Worm (Caenorhabditis elegans): Measurements from ENCODE around the gene C07G2.5.

The C07G2.5 gene

ce11 chrIII:4508064-4508905 lies 9.4 kb upstream of the C07G2.5 start, which contains the start of the genes cct-5 and F25F2.1 (continued):
- TF ChIP-seq T26A5.8 (tag; optimal IDR thresholded peaks at IDR 0.05) (no peak), akir-1 (GFP tag; optimal IDR thresholded peaks at IDR 0.05) (no peak), unc-130 (GFP tag; optimal IDR thresholded peaks at IDR 0.05) (peak; percentile 79), B0019.2 (GFP tag; conservative IDR thresholded peaks at IDR 0.05) (peak; percentile 88), snpc-4 (GFP tag; optimal IDR thresholded peaks at IDR 0.05) (no peak), snpc-4 (tag; optimal IDR thresholded peaks at IDR 0.05) (peak in 3 of 4 experiments; percentile 21 to 46 (median 38)), bed-2 (GFP tag; IDR thresholded peaks at IDR 0.05) (no peak), Y79H2A.3 (GFP tag; conservative IDR thresholded peaks at IDR 0.05) (peak; percentile 81), tbx-9 (tag; optimal IDR thresholded peaks at IDR 0.05; ENCODE audit: borderline replicate concordance) (no peak), lsl-1 (GFP tag; optimal IDR thresholded peaks at IDR 0.05) (peak; percentile 94), ceh-40 (GFP tag; IDR thresholded peaks at IDR 0.05) (no peak), nhr-179 (tag; optimal IDR thresholded peaks at IDR 0.05) (no peak), somi-1 (GFP tag; optimal IDR thresholded peaks at IDR 0.05) (no peak), tlf-1 (GFP tag; optimal IDR thresholded peaks at IDR 0.05) (peak; percentile 90), rpc-1 (optimal IDR thresholded peaks at IDR 0.05) (no peak), rpc-1 (tag; optimal IDR thresholded peaks at IDR 0.05) (no peak), cebp-2 (GFP tag; IDR thresholded peaks at IDR 0.05) (no peak), ceh-79 (tag; optimal IDR thresholded peaks at IDR 0.05) (no peak), hsf-1 (GFP tag; IDR thresholded peaks at IDR 0.05) (peak; percentile 98), snpc-1.1 (tag; optimal IDR thresholded peaks at IDR 0.05; ENCODE audit: insufficient read depth) (peak; percentile 53), hmg-20 (GFP tag; IDR thresholded peaks at IDR 0.05) (no peak)

- TF ChIP-seq bed-2 (GFP tag; IDR thresholded peaks at IDR 0.05) (no peak), ceh-91 (GFP tag; IDR thresholded peaks at IDR 0.05) (no peak), atf-7 (tag; optimal IDR thresholded peaks at IDR 0.05) (peak; percentile 80), nfyb-1 (GFP tag; IDR thresholded peaks at IDR 0.05) (no peak), zfh-2 (GFP tag; conservative IDR thresholded peaks at IDR 0.05) (no peak), nhr-80 (tag; optimal IDR thresholded peaks at IDR 0.05) (peak; percentile 21), efl-1 (GFP tag; optimal IDR thresholded peaks at IDR 0.05) (no peak), F57C9.4 (tag; optimal IDR thresholded peaks at IDR 0.05) (no peak), lir-1 (GFP tag; conservative IDR thresholded peaks at IDR 0.05) (no peak), Y53G8AR.9 (GFP tag; conservative IDR thresholded peaks at IDR 0.05) (no peak), ztf-22 (GFP tag; optimal IDR thresholded peaks at IDR 0.05) (no peak), athp-1 (tag; optimal IDR thresholded peaks at IDR 0.05) (no peak), ceh-79 (tag; optimal IDR thresholded peaks at IDR 0.05) (no peak), ztf-3 (GFP tag; optimal IDR thresholded peaks at IDR 0.05) (no peak), K11D2.4 (GFP tag; IDR thresholded peaks at IDR 0.05) (no peak), aptf-2 (GFP tag; conservative IDR thresholded peaks at IDR 0.05) (no peak)
Measured at ce11 chrIII:4506590-4507128, 7.8 kb upstream of the C07G2.5 start.

ce11 chrIII:4506140-4506539 lies 7.3 kb upstream of the C07G2.5 start:
- TF ChIP-seq hmg-20 (GFP tag; IDR thresholded peaks at IDR 0.05) (no peak), nhr-80 (tag; optimal IDR thresholded peaks at IDR 0.05) (peak; percentile 70), F37B4.10 (GFP tag; IDR thresholded peaks at IDR 0.05) (no peak)
